Fruit fly (Drosophila melanogaster) whole organism, embryonic: ENCODE measurements around the gene defl.

Source experiments
- Bgb ChIP-seq: fragments of 200-800 bp; sonication (Bioruptor generic); IDR thresholded peaks from 2 replicates; pipeline ENCODE4 v1.3.6; 2022; ENCODE audit warnings: missing biosample characterization, missing genetic modification characterization; ENCODE audit not compliant: partially characterized antibody
- Bteb2 ChIP-seq: fragments of 200-800 bp; sonication (Bioruptor generic); optimal IDR thresholded peaks from 2 replicates; lab custom pipeline; 2016; ENCODE audit warnings: missing biosample characterization, missing genetic modification characterization
- C15 ChIP-seq: fragments of 200-800 bp; sonication (Bioruptor generic); IDR thresholded peaks from 3 replicates; pipeline ENCODE4 v1.3.6; 2022; ENCODE audit warnings: missing biosample characterization, missing genetic modification characterization
- CG10209 ChIP-seq: fragments of 200-800 bp; sonication (Bioruptor generic); optimal IDR thresholded peaks from 3 replicates; lab custom pipeline; 2017; ENCODE audit warnings: missing biosample characterization, mild to moderate bottlenecking, missing genetic modification characterization, missing genetic modification reagents
- CG10267 ChIP-seq: fragments of 200-800 bp; sonication (Bioruptor generic); optimal IDR thresholded peaks from 2 replicates; lab custom pipeline; 2018; ENCODE audit warnings: missing biosample characterization, mild to moderate bottlenecking, missing genetic modification characterization, moderate library complexity
- CG10431 ChIP-seq: fragments of 200-800 bp; sonication (Bioruptor generic); optimal IDR thresholded peaks from 3 replicates; lab custom pipeline; 2018; ENCODE audit warnings: missing biosample characterization, mild to moderate bottlenecking, missing genetic modification characterization
- CG12299 ChIP-seq: fragments of 200-800 bp; sonication (Bioruptor generic); optimal IDR thresholded peaks from 2 replicates; lab custom pipeline; 2018; ENCODE audit warnings: missing biosample characterization, mild to moderate bottlenecking, missing genetic modification characterization
- CG12744 ChIP-seq: fragments of 200-800 bp; sonication (Bioruptor generic); optimal IDR thresholded peaks from 2 replicates; lab custom pipeline; 2016; ENCODE audit warnings: missing biosample characterization, missing genetic modification characterization
- CG13624 ChIP-seq: fragments of 200-800 bp; sonication (Bioruptor generic); optimal IDR thresholded peaks from 2 replicates; lab custom pipeline; 2016; ENCODE audit warnings: missing biosample characterization, missing genetic modification characterization
- CG13775 ChIP-seq: fragments of 200-800 bp; sonication (Bioruptor generic); optimal IDR thresholded peaks from 3 replicates; lab custom pipeline; 2017; ENCODE audit warnings: missing biosample characterization, mild to moderate bottlenecking, missing genetic modification characterization
- CG13894 ChIP-seq: fragments of 200-800 bp; sonication (Bioruptor generic); optimal IDR thresholded peaks from 3 replicates; lab custom pipeline; 2018; ENCODE audit warnings: missing biosample characterization, mild to moderate bottlenecking, missing genetic modification characterization, moderate library complexity
- CG14014 ChIP-seq: fragments of 200-800 bp; sonication (Bioruptor generic); IDR thresholded peaks from 2 replicates; pipeline ENCODE4 v1.3.6; 2022; ENCODE audit warnings: missing biosample characterization, missing genetic modification characterization
- CG15269 ChIP-seq: fragments of 200-800 bp; sonication (Bioruptor generic); optimal IDR thresholded peaks from 2 replicates; lab custom pipeline; 2018; ENCODE audit warnings: missing biosample characterization, mild to moderate bottlenecking, missing genetic modification characterization, moderate library complexity
- CG15479 ChIP-seq: fragments of 200-800 bp; sonication (Bioruptor generic); optimal IDR thresholded peaks from 3 replicates; lab custom pipeline; 2019; ENCODE audit warnings: missing biosample characterization, mild to moderate bottlenecking, missing genetic modification characterization, moderate library complexity
- CG17829 ChIP-seq: fragments of 200-800 bp; optimal IDR thresholded peaks from 2 replicates; lab custom pipeline; 2019; ENCODE audit warnings: missing biosample characterization, mild to moderate bottlenecking, missing genetic modification characterization, moderate library complexity
- CG2129 ChIP-seq: fragments of 200-800 bp; sonication (Bioruptor generic); IDR thresholded peaks from 2 replicates; pipeline ENCODE4 v1.3.6; 2022; ENCODE audit warnings: missing biosample characterization, missing genetic modification characterization; ENCODE audit not compliant: partially characterized antibody
- CG2202 ChIP-seq: fragments of 200-800 bp; sonication (Bioruptor generic); optimal IDR thresholded peaks from 2 replicates; lab custom pipeline; 2018; ENCODE audit warnings: missing biosample characterization, mild to moderate bottlenecking, missing genetic modification characterization
- CG31441 ChIP-seq: fragments of 200-800 bp; sonication (Bioruptor generic); IDR thresholded peaks from 2 replicates; pipeline ENCODE4 v1.3.6; 2022; ENCODE audit warnings: missing biosample characterization, missing genetic modification characterization
- CG3163 ChIP-seq: fragments of 200-800 bp; sonication (Bioruptor generic); optimal IDR thresholded peaks from 3 replicates; lab custom pipeline; 2016; ENCODE audit warnings: missing biosample characterization, missing genetic modification characterization
- CG4854 ChIP-seq: fragments of 200-800 bp; sonication (Bioruptor generic); optimal IDR thresholded peaks from 2 replicates; lab custom pipeline; 2016; ENCODE audit warnings: missing biosample characterization, missing genetic modification characterization, inconsistent platforms
- CG7556 ChIP-seq: fragments of 200-800 bp; sonication (Bioruptor generic); optimal IDR thresholded peaks from 2 replicates; lab custom pipeline; 2017; ENCODE audit warnings: missing biosample characterization, mild to moderate bottlenecking, missing genetic modification characterization
- CG9817 ChIP-seq: fragments of 200-800 bp; sonication (Bioruptor generic); optimal IDR thresholded peaks from 2 replicates; lab custom pipeline; 2018; ENCODE audit warnings: missing biosample characterization, mild to moderate bottlenecking, missing genetic modification characterization, moderate library complexity
- CTCF ChIP-seq: fragments of 200-800 bp; sonication (Bioruptor generic); optimal IDR thresholded peaks from 2 replicates; lab custom pipeline; 2017; ENCODE audit warnings: missing biosample characterization, mild to moderate bottlenecking, missing genetic modification characterization, moderate library complexity
- Gug ChIP-seq: fragments of 200-800 bp; sonication (Bioruptor generic); IDR thresholded peaks from 4 replicates; pipeline ENCODE4 v1.3.6; 2022; ENCODE audit warnings: missing biosample characterization, missing genetic modification characterization
- H2.0 ChIP-seq: fragments of 200-800 bp; sonication (Bioruptor generic); IDR thresholded peaks from 2 replicates; pipeline ENCODE4 v1.3.6; 2022; ENCODE audit warnings: missing biosample characterization, missing genetic modification characterization
- HHEX ChIP-seq: fragments of 200-800 bp; sonication (Bioruptor generic); optimal IDR thresholded peaks from 3 replicates; lab custom pipeline; 2017; ENCODE audit warnings: missing biosample characterization, mild to moderate bottlenecking, missing genetic modification characterization, missing genetic modification reagents
- HLH54F ChIP-seq: fragments of 200-800 bp; sonication (Bioruptor generic); optimal IDR thresholded peaks from 3 replicates; lab custom pipeline; 2016; ENCODE audit warnings: missing biosample characterization, missing genetic modification characterization
- Hey ChIP-seq: fragments of 200-800 bp; sonication (Bioruptor generic); optimal IDR thresholded peaks from 3 replicates; lab custom pipeline; 2018; ENCODE audit warnings: missing biosample characterization, mild to moderate bottlenecking, missing genetic modification characterization
- Jarid2 ChIP-seq: fragments of 200-800 bp; sonication (Bioruptor generic); optimal IDR thresholded peaks from 3 replicates; lab custom pipeline; 2017; ENCODE audit warnings: mild to moderate bottlenecking, missing biosample characterization, missing genetic modification reagents, missing genetic modification characterization
- Lpt ChIP-seq: fragments of >200 bp; optimal IDR thresholded peaks from 2 replicates; lab custom pipeline; 2018; ENCODE audit warnings: missing biosample characterization, missing genetic modification characterization
- NC2α ChIP-seq: fragments of 200-800 bp; sonication (Bioruptor generic); optimal IDR thresholded peaks from 2 replicates; lab custom pipeline; 2016; ENCODE audit warnings: missing biosample characterization, missing genetic modification characterization
- NC2β ChIP-seq: fragments of 200-800 bp; sonication (Bioruptor generic); optimal IDR thresholded peaks from 2 replicates; lab custom pipeline; 2016; ENCODE audit warnings: missing biosample characterization, missing genetic modification characterization
- NfI ChIP-seq: fragments of 200-800 bp; sonication (Bioruptor generic); optimal IDR thresholded peaks from 3 replicates; lab custom pipeline; 2018; ENCODE audit warnings: missing biosample characterization, mild to moderate bottlenecking, missing genetic modification characterization, moderate library complexity
- Rx ChIP-seq: fragments of 200-800 bp; sonication (Bioruptor generic); IDR thresholded peaks from 2 replicates; pipeline ENCODE4 v1.3.6; 2022; ENCODE audit warnings: missing biosample characterization, missing genetic modification characterization
- ac ChIP-seq: fragments of 200-800 bp; sonication (Bioruptor generic); optimal IDR thresholded peaks from 3 replicates; lab custom pipeline; 2017; ENCODE audit warnings: missing biosample characterization, mild to moderate bottlenecking, missing genetic modification characterization
- ase ChIP-seq: fragments of 200-800 bp; sonication (Bioruptor generic); IDR thresholded peaks from 3 replicates; pipeline ENCODE4 v1.3.6; 2022; ENCODE audit warnings: missing biosample characterization, missing genetic modification characterization
- bowl ChIP-seq: fragments of 200-800 bp; sonication (Bioruptor generic); IDR thresholded peaks from 2 replicates; pipeline ENCODE4 v1.3.6; 2022; ENCODE audit warnings: missing biosample characterization, missing genetic modification characterization
- crc ChIP-seq: fragments of 200-800 bp; sonication (Bioruptor generic); optimal IDR thresholded peaks from 2 replicates; lab custom pipeline; 2016; ENCODE audit warnings: missing biosample characterization, missing genetic modification characterization
- dan ChIP-seq: fragments of 200-800 bp; sonication (Bioruptor generic); IDR thresholded peaks from 2 replicates; pipeline ENCODE4 v1.3.6; 2022; ENCODE audit warnings: missing biosample characterization, missing genetic modification characterization
- en ChIP-seq: fragments of 200-800 bp; sonication (Bioruptor generic); optimal IDR thresholded peaks from 2 replicates; lab custom pipeline; 2016; ENCODE audit warnings: missing biosample characterization, missing genetic modification characterization
- eve ChIP-seq, 2 experiments: fragments of >200 bp; optimal IDR thresholded peaks; 2 replicates each; lab custom pipeline; 2017; ENCODE audit warnings: missing biosample characterization in 2 of 2, missing genetic modification characterization in 2 of 2
- eyg ChIP-seq: fragments of 200-800 bp; sonication (Bioruptor generic); optimal IDR thresholded peaks from 3 replicates; lab custom pipeline; 2016; ENCODE audit warnings: missing biosample characterization, missing genetic modification characterization
- ftz-f1 ChIP-seq: fragments of 200-800 bp; sonication (Bioruptor generic); optimal IDR thresholded peaks from 2 replicates; lab custom pipeline; 2016; ENCODE audit warnings: missing biosample characterization, missing genetic modification characterization
- fu2 ChIP-seq: fragments of 200-800 bp; sonication (Bioruptor generic); optimal IDR thresholded peaks from 2 replicates; lab custom pipeline; 2016; ENCODE audit warnings: missing biosample characterization, missing genetic modification characterization
- gfzf ChIP-seq: fragments of 200-800 bp; sonication (Bioruptor generic); optimal IDR thresholded peaks from 2 replicates; lab custom pipeline; 2016; ENCODE audit warnings: missing biosample characterization, mild to moderate bottlenecking, missing genetic modification characterization, moderate library complexity
- grn ChIP-seq: fragments of 200-800 bp; sonication (Bioruptor generic); optimal IDR thresholded peaks from 3 replicates; lab custom pipeline; 2017; ENCODE audit warnings: missing biosample characterization, missing genetic modification characterization
- h ChIP-seq: fragments of >200 bp; optimal IDR thresholded peaks from 2 replicates; lab custom pipeline; 2017
- nau ChIP-seq: fragments of 200-800 bp; sonication (Bioruptor generic); optimal IDR thresholded peaks from 3 replicates; lab custom pipeline; 2017; ENCODE audit warnings: missing biosample characterization, mild to moderate bottlenecking, missing genetic modification characterization, missing genetic modification reagents
- odd ChIP-seq: fragments of 200-800 bp; sonication (Bioruptor generic); optimal IDR thresholded peaks from 2 replicates; lab custom pipeline; 2017; ENCODE audit warnings: missing biosample characterization, mild to moderate bottlenecking, missing genetic modification characterization
- sna ChIP-seq: fragments of 200-800 bp; sonication (Bioruptor generic); IDR thresholded peaks from 2 replicates; pipeline ENCODE4 v1.3.6; 2022; ENCODE audit warnings: missing biosample characterization, missing genetic modification characterization; ENCODE audit not compliant: partially characterized antibody
- tll ChIP-seq, 2 experiments: fragments of 200-800 bp in 1 of 2; fragments of >200 bp in 1 of 2; sonication (Bioruptor generic) in 1 of 2; optimal IDR thresholded peaks; 2 replicates each; lab custom pipeline; 2017 to 2019; ENCODE audit warnings: missing biosample characterization in 2 of 2, missing genetic modification characterization in 2 of 2, mild to moderate bottlenecking in 1 of 2, moderate library complexity in 1 of 2
- vnd ChIP-seq: fragments of 200-800 bp; sonication (Bioruptor generic); IDR thresholded peaks from 3 replicates; pipeline ENCODE4 v1.3.6; 2022; ENCODE audit warnings: missing biosample characterization, missing genetic modification characterization; ENCODE audit not compliant: partially characterized antibody

The defl gene

DNA sequence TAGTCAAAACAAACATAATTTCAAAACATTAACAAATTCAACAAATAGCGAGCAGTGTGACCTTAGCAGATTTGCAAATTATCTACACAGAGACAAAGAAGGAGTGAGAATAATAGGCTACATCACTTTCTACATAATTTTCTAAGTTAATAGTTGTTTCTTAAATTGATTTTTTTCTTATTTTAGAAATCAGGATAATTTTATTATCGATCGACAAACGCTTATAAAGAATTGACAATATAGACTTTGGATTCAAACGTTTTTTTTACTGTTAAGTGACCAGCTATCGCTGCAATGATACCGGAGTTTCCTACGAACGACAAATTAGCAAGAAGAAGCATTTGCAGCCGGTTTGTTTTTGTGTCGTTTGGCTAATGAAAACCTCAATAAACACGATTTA, at the start of gene defl, which contains the start of gene nbs (continued):
- peak; percentile 39 for TF ChIP-seq CG13775 (GFP tag; lab: Kevin White, UChicago)
- TF ChIP-seq CG12299: no peak
- peak; percentile 52 for TF ChIP-seq CG10267 (tag; lab: Kevin White, UChicago)
- no peak for TF ChIP-seq tll (GFP tag; optimal IDR thresholded peaks at IDR 0.05; lab: Kevin White, UChicago)
- TF ChIP-seq CG9817 (tag; lab: Kevin White, UChicago): peak; percentile 61
- TF ChIP-seq CG15269 (tag; lab: Kevin White, UChicago): no peak
- peak; percentile 31 for TF ChIP-seq NC2β (GFP tag; lab: Kevin White, UChicago)
- TF ChIP-seq CG10209: peak; percentile 40
- TF ChIP-seq bowl (GFP tag; lab: Robert Waterston, UW): no peak
- peak; percentile 41 for TF ChIP-seq NfI
- peak; percentile 12; the same call in 1 of the 2 replicates for TF ChIP-seq Bgb (GFP tag; lab: Robert Waterston, UW)
- peak; percentile 76 for TF ChIP-seq HLH54F (GFP tag; lab: Kevin White, UChicago)
- no peak for TF ChIP-seq grn (GFP tag; lab: Kevin White, UChicago)
- TF ChIP-seq CG2202 (tag; lab: Kevin White, UChicago): no peak
- TF ChIP-seq Hey (tag; lab: Kevin White, UChicago): no peak
- TF ChIP-seq ac: no peak
- peak; percentile 71 for TF ChIP-seq fu2
- TF ChIP-seq h: no peak
- peak; percentile 34 for TF ChIP-seq CG12744 (GFP tag; lab: Kevin White, UChicago)
- no peak for TF ChIP-seq odd (GFP tag; lab: Kevin White, UChicago)
- no peak for TF ChIP-seq CG15479 (GFP tag; lab: Kevin White, UChicago)
- TF ChIP-seq en (GFP tag; lab: Kevin White, UChicago): no peak
- TF ChIP-seq CG7556 (GFP tag; lab: Kevin White, UChicago): peak; percentile 37
- no peak for TF ChIP-seq eve (GFP tag; optimal IDR thresholded peaks at IDR 0.05; lab: Kevin White, UChicago)
- peak; percentile 75 for TF ChIP-seq CG13624
- peak; percentile 56; the same call in 1 of the 2 replicates for TF ChIP-seq Rx (GFP tag; lab: Robert Waterston, UW)
- TF ChIP-seq C15 (GFP tag; lab: Robert Waterston, UW): peak; percentile 29; the same call in 1 of the 3 replicates
- no peak for TF ChIP-seq eyg (GFP tag; lab: Kevin White, UChicago)
- TF ChIP-seq CG17829 (tag; lab: Kevin White, UChicago): peak; percentile 73
- no peak for TF ChIP-seq CG2129 (GFP tag; lab: Robert Waterston, UW)
- TF ChIP-seq dan: no peak
- TF ChIP-seq crc: peak; percentile 52
- no peak for TF ChIP-seq NC2α (GFP tag; lab: Kevin White, UChicago)
- TF ChIP-seq nau (GFP tag; lab: Kevin White, UChicago): no peak
- no peak for TF ChIP-seq CG13894 (tag; lab: Kevin White, UChicago)
- peak; percentile 62; the same call in 2 of the 3 replicates for TF ChIP-seq ase (GFP tag; lab: Robert Waterston, UW)
- peak; percentile 54 for TF ChIP-seq Bteb2 (GFP tag; lab: Kevin White, UChicago)
- no peak for TF ChIP-seq Jarid2 (GFP tag; lab: Kevin White, UChicago)
- TF ChIP-seq CG14014 (GFP tag; lab: Robert Waterston, UW): peak; percentile 72
- no peak for TF ChIP-seq CTCF
- TF ChIP-seq gfzf (GFP tag; lab: Kevin White, UChicago): peak; percentile 63
- peak; percentile 51; the same call in 1 of the 2 replicates for TF ChIP-seq H2.0 (GFP tag; lab: Robert Waterston, UW)
- TF ChIP-seq CG31441 (GFP tag; lab: Robert Waterston, UW): no peak; the same call in none of the 2 replicates
- TF ChIP-seq sna (GFP tag; lab: Robert Waterston, UW): no peak
- TF ChIP-seq Gug (GFP tag; lab: Robert Waterston, UW): peak; percentile 61; the same call in 3 of the 4 replicates
- no peak for TF ChIP-seq CG10431
- TF ChIP-seq CG4854 (GFP tag; lab: Kevin White, UChicago): peak; percentile 48
- TF ChIP-seq vnd (GFP tag; lab: Robert Waterston, UW): no peak
- TF ChIP-seq ftz-f1: no peak
- TF ChIP-seq Lpt (GFP tag; lab: Kevin White, UChicago): no peak
- TF ChIP-seq HHEX (GFP tag; lab: Kevin White, UChicago): peak; percentile 16
- peak; percentile 6 for TF ChIP-seq CG3163 (GFP tag; lab: Kevin White, UChicago)
